Fruit fly (Drosophila melanogaster) whole organism, embryonic: Measurements from ENCODE around the gene beta4GalNAcTB.

Experiments
- Abd-B ChIP-seq: fragments of 200-800 bp; sonication (Bioruptor generic); optimal IDR thresholded peaks from 2 replicates; lab custom pipeline; 2018; ENCODE audit warnings: missing biosample characterization, mild to moderate bottlenecking, missing genetic modification characterization, moderate library complexity
- Atf-2 ChIP-seq: fragments of 200-800 bp; sonication (Bioruptor generic); optimal IDR thresholded peaks from 2 replicates; lab custom pipeline; 2016; ENCODE audit warnings: missing biosample characterization, missing genetic modification characterization
- CG10979 ChIP-seq: fragments of 200-800 bp; sonication (Bioruptor generic); optimal IDR thresholded peaks from 2 replicates; lab custom pipeline; 2018; ENCODE audit warnings: missing biosample characterization, mild to moderate bottlenecking, missing genetic modification characterization, moderate library complexity
- CG11560 ChIP-seq: fragments of 200-800 bp; sonication (Bioruptor generic); IDR thresholded peaks from 3 replicates; pipeline ENCODE4 v1.3.6; 2022; ENCODE audit warnings: missing biosample characterization, missing genetic modification characterization
- CG12071 ChIP-seq: fragments of 200-800 bp; sonication (Bioruptor generic); optimal IDR thresholded peaks from 3 replicates; lab custom pipeline; 2018; ENCODE audit warnings: missing biosample characterization, mild to moderate bottlenecking, missing genetic modification characterization
- CG12155 ChIP-seq: fragments of 200-800 bp; sonication (Bioruptor generic); optimal IDR thresholded peaks from 3 replicates; lab custom pipeline; 2016; ENCODE audit warnings: missing biosample characterization, missing genetic modification characterization
- CG13296 ChIP-seq: fragments of 200-800 bp; sonication (Bioruptor generic); optimal IDR thresholded peaks from 3 replicates; lab custom pipeline; 2018; ENCODE audit warnings: missing biosample characterization, mild to moderate bottlenecking, missing genetic modification characterization
- CG15011 ChIP-seq: fragments of 200-800 bp; sonication (Bioruptor generic); optimal IDR thresholded peaks from 3 replicates; lab custom pipeline; 2018; ENCODE audit warnings: missing biosample characterization, mild to moderate bottlenecking, missing genetic modification characterization
- CG1529 ChIP-seq: fragments of 200-800 bp; sonication (Bioruptor generic); optimal IDR thresholded peaks from 3 replicates; lab custom pipeline; 2018; ENCODE audit warnings: missing biosample characterization, missing genetic modification characterization
- CG1647 ChIP-seq: fragments of 200-800 bp; sonication (Bioruptor generic); optimal IDR thresholded peaks from 3 replicates; lab custom pipeline; 2016; ENCODE audit warnings: missing biosample characterization, missing genetic modification characterization
- CG2712 ChIP-seq: fragments of 200-800 bp; optimal IDR thresholded peaks from 3 replicates; lab custom pipeline; 2019; ENCODE audit warnings: missing biosample characterization, mild to moderate bottlenecking, missing genetic modification characterization, moderate library complexity
- CG30020 ChIP-seq: fragments of 200-800 bp; optimal IDR thresholded peaks from 2 replicates; lab custom pipeline; 2019; ENCODE audit warnings: missing biosample characterization, mild to moderate bottlenecking, missing genetic modification characterization, moderate library complexity
- CG31365 ChIP-seq: fragments of 200-800 bp; sonication (Bioruptor generic); optimal IDR thresholded peaks from 2 replicates; lab custom pipeline; 2018; ENCODE audit warnings: missing biosample characterization, mild to moderate bottlenecking, missing genetic modification characterization
- CG3163 ChIP-seq: fragments of 200-800 bp; sonication (Bioruptor generic); optimal IDR thresholded peaks from 3 replicates; lab custom pipeline; 2016; ENCODE audit warnings: missing biosample characterization, missing genetic modification characterization
- CG4730 ChIP-seq: fragments of 200-800 bp; sonication (Bioruptor generic); IDR thresholded peaks from 2 replicates; pipeline ENCODE4 v1.3.6; 2022; ENCODE audit warnings: missing biosample characterization, missing genetic modification characterization
- CG5180 ChIP-seq: fragments of 200-800 bp; sonication (Bioruptor generic); optimal IDR thresholded peaks from 3 replicates; lab custom pipeline; 2017; ENCODE audit warnings: missing biosample characterization, missing genetic modification characterization, mild to moderate bottlenecking, moderate library complexity, missing genetic modification reagents
- CG6689 ChIP-seq: fragments of 200-800 bp; sonication (Bioruptor generic); IDR thresholded peaks from 2 replicates; pipeline ENCODE4 v1.3.6; 2022; ENCODE audit warnings: missing biosample characterization, missing genetic modification characterization
- CG6813 ChIP-seq: fragments of 200-800 bp; sonication (Bioruptor generic); optimal IDR thresholded peaks from 2 replicates; lab custom pipeline; 2017; ENCODE audit warnings: missing biosample characterization, missing genetic modification characterization, mild to moderate bottlenecking, moderate library complexity, missing genetic modification reagents
- CG6854 ChIP-seq: fragments of 200-800 bp; sonication (Bioruptor generic); optimal IDR thresholded peaks from 3 replicates; lab custom pipeline; 2017; ENCODE audit warnings: missing biosample characterization, mild to moderate bottlenecking, missing genetic modification characterization
- CG7987 ChIP-seq: fragments of 200-800 bp; sonication (Bioruptor generic); optimal IDR thresholded peaks from 2 replicates; lab custom pipeline; 2018; ENCODE audit warnings: missing biosample characterization, mild to moderate bottlenecking, missing genetic modification characterization, moderate library complexity
- CG8765 ChIP-seq: fragments of 200-800 bp; sonication (Bioruptor generic); IDR thresholded peaks from 2 replicates; pipeline ENCODE4 v1.3.6; 2022; ENCODE audit warnings: missing biosample characterization, missing genetic modification characterization
- CrebB ChIP-seq: fragments of 200-800 bp; sonication (Bioruptor generic); optimal IDR thresholded peaks from 3 replicates; lab custom pipeline; 2018; ENCODE audit warnings: missing biosample characterization, mild to moderate bottlenecking, missing genetic modification characterization
- D19A ChIP-seq: fragments of 200-800 bp; optimal IDR thresholded peaks from 3 replicates; lab custom pipeline; 2019; ENCODE audit warnings: missing biosample characterization, mild to moderate bottlenecking, missing genetic modification characterization, moderate library complexity
- Dek ChIP-seq: fragments of 200-800 bp; sonication (Bioruptor generic); optimal IDR thresholded peaks from 3 replicates; lab custom pipeline; 2019; ENCODE audit warnings: missing biosample characterization, mild to moderate bottlenecking, missing genetic modification characterization, moderate library complexity
- Doc2 ChIP-seq: fragments of 200-800 bp; sonication (Bioruptor generic); IDR thresholded peaks from 2 replicates; pipeline ENCODE4 v1.3.6; 2022; ENCODE audit warnings: missing biosample characterization, missing genetic modification characterization
- Fer1 ChIP-seq: fragments of 200-800 bp; sonication (Bioruptor generic); optimal IDR thresholded peaks from 2 replicates; lab custom pipeline; 2017; ENCODE audit warnings: missing biosample characterization, mild to moderate bottlenecking, missing genetic modification characterization
- Hmx ChIP-seq: fragments of 200-800 bp; sonication (Bioruptor generic); optimal IDR thresholded peaks from 2 replicates; lab custom pipeline; 2016; ENCODE audit warnings: missing biosample characterization, missing genetic modification characterization
- Jarid2 ChIP-seq: fragments of 200-800 bp; sonication (Bioruptor generic); optimal IDR thresholded peaks from 3 replicates; lab custom pipeline; 2017; ENCODE audit warnings: mild to moderate bottlenecking, missing biosample characterization, missing genetic modification reagents, missing genetic modification characterization
- Kr ChIP-seq: fragments of 200-800 bp; sonication (Bioruptor generic); optimal IDR thresholded peaks from 2 replicates; lab custom pipeline; 2017; ENCODE audit warnings: missing biosample characterization, mild to moderate bottlenecking, missing genetic modification characterization
- MBD-R2 ChIP-seq: fragments of 200-800 bp; sonication (Bioruptor generic); IDR thresholded peaks from 2 replicates; pipeline ENCODE4 v1.3.6; 2022; ENCODE audit warnings: missing biosample characterization, missing genetic modification characterization
- Mrtf ChIP-seq: fragments of 200-800 bp; sonication (Bioruptor generic); IDR thresholded peaks from 3 replicates; pipeline ENCODE4 v1.3.6; 2022; ENCODE audit warnings: missing biosample characterization, missing genetic modification characterization
- Scr ChIP-seq: fragments of 200-800 bp; sonication (Bioruptor generic); IDR thresholded peaks from 2 replicates; pipeline ENCODE4 v1.3.6; 2022; ENCODE audit warnings: missing biosample characterization, missing genetic modification characterization; ENCODE audit not compliant: partially characterized antibody
- Usf ChIP-seq: fragments of 200-800 bp; sonication (Bioruptor generic); optimal IDR thresholded peaks from 2 replicates; lab custom pipeline; 2017; ENCODE audit warnings: missing genotype, missing biosample characterization, missing genetic modification characterization
- Xbp1 ChIP-seq: fragments of 200-800 bp; sonication (Bioruptor generic); optimal IDR thresholded peaks from 3 replicates; lab custom pipeline; 2016; ENCODE audit warnings: missing biosample characterization, mild to moderate bottlenecking, missing genetic modification characterization
- YL-1 ChIP-seq: fragments of 200-800 bp; sonication (Bioruptor generic); optimal IDR thresholded peaks from 3 replicates; lab custom pipeline; 2017; ENCODE audit warnings: missing biosample characterization, mild to moderate bottlenecking, missing genetic modification characterization
- ap ChIP-seq: fragments of 200-800 bp; sonication (Bioruptor generic); IDR thresholded peaks from 2 replicates; pipeline ENCODE4 v1.3.6; 2022; ENCODE audit warnings: missing biosample characterization, missing genetic modification characterization
- caup ChIP-seq: fragments of 200-800 bp; sonication (Bioruptor generic); optimal IDR thresholded peaks from 3 replicates; lab custom pipeline; 2017; ENCODE audit warnings: missing biosample characterization, mild to moderate bottlenecking, missing genetic modification characterization, moderate library complexity; ENCODE audit not compliant: severe bottlenecking
- danr ChIP-seq: fragments of 200-800 bp; sonication (Bioruptor generic); IDR thresholded peaks from 2 replicates; pipeline ENCODE4 v1.3.6; 2022; ENCODE audit warnings: missing biosample characterization, missing genetic modification characterization
- ems ChIP-seq: fragments of 200-800 bp; sonication (Bioruptor generic); optimal IDR thresholded peaks from 3 replicates; lab custom pipeline; 2016; ENCODE audit warnings: missing biosample characterization, missing genetic modification characterization
- fu2 ChIP-seq: fragments of 200-800 bp; sonication (Bioruptor generic); optimal IDR thresholded peaks from 2 replicates; lab custom pipeline; 2016; ENCODE audit warnings: missing biosample characterization, missing genetic modification characterization
- hth ChIP-seq: fragments of >200 bp; optimal IDR thresholded peaks from 2 replicates; lab custom pipeline; 2017; ENCODE audit warnings: inconsistent platforms
- insv ChIP-seq, 2 experiments: fragments of 200-800 bp; sonication (Bioruptor generic); optimal IDR thresholded peaks; 3 replicates each; lab custom pipeline; 2016 to 2018; ENCODE audit warnings: missing biosample characterization in 2 of 2, missing genetic modification characterization in 2 of 2
- lbe ChIP-seq: fragments of 200-800 bp; sonication (Bioruptor generic); optimal IDR thresholded peaks from 2 replicates; lab custom pipeline; 2016; ENCODE audit warnings: missing biosample characterization, mild to moderate bottlenecking, missing genetic modification characterization
- odd ChIP-seq: fragments of 200-800 bp; sonication (Bioruptor generic); optimal IDR thresholded peaks from 2 replicates; lab custom pipeline; 2017; ENCODE audit warnings: missing biosample characterization, mild to moderate bottlenecking, missing genetic modification characterization
- otp ChIP-seq: fragments of 200-800 bp; sonication (Bioruptor generic); IDR thresholded peaks from 3 replicates; pipeline ENCODE4, ENCODE4 v1.3.6; 2022; ENCODE audit warnings: missing biosample characterization, missing genetic modification characterization
- rib ChIP-seq: fragments of 200-800 bp; sonication (Bioruptor generic); IDR thresholded peaks from 2 replicates; pipeline ENCODE4 v1.3.6; 2022; ENCODE audit warnings: missing biosample characterization, missing genetic modification characterization
- salm ChIP-seq: fragments of 200-800 bp; sonication (Bioruptor generic); optimal IDR thresholded peaks from 2 replicates; lab custom pipeline; 2018; ENCODE audit warnings: missing biosample characterization, mild to moderate bottlenecking, missing genetic modification characterization
- scrt ChIP-seq: fragments of 200-800 bp; sonication (Bioruptor generic); optimal IDR thresholded peaks from 2 replicates; lab custom pipeline; 2018; ENCODE audit warnings: missing biosample characterization, mild to moderate bottlenecking, missing genetic modification characterization, moderate library complexity
- sna ChIP-seq: fragments of 200-800 bp; sonication (Bioruptor generic); IDR thresholded peaks from 2 replicates; pipeline ENCODE4 v1.3.6; 2022; ENCODE audit warnings: missing biosample characterization, missing genetic modification characterization; ENCODE audit not compliant: partially characterized antibody
- tgo ChIP-seq: fragments of 200-800 bp; sonication (Bioruptor generic); IDR thresholded peaks from 3 replicates; pipeline ENCODE4 v1.3.6; 2022; ENCODE audit warnings: missing biosample characterization, missing genetic modification characterization
- z ChIP-seq: fragments of 200-800 bp; sonication (Bioruptor generic); IDR thresholded peaks from 3 replicates; pipeline ENCODE4 v1.3.6; 2022; ENCODE audit warnings: missing biosample characterization, missing genetic modification characterization

beta4GalNAcTB gene

DNA sequence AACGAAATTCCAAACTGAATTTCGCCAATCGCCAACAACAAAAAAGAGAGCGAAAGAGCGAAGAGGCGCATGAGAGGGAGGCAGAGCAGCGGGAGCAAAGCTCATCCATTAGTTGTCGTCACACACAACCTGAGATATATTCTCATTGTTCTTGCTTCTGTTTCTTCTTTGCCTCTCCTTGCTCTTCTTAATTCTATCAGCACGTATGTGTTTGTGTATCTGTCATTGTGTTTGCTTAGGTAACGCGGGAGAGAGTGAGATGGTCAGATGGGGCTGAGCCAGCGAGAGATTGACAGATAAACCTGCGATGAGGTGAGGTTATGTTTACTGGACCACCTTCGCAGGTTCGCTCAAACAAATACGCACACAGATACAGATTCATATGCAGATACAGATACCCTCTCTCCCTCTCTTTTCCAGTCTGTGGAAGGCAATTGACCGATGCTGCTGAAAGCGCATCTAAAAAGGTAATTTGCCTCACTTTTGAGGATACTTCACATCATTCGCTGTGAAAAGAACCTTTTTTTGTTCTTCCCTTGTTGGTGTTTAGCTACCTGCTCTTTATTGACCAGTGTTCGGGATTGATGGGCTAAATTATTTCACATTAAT lies 40.3 kb upstream of the beta4GalNAcTB start (continued):
- TF ChIP-seq CG11560 (tag; lab: Robert Waterston, UW) = no peak
- no peak for TF ChIP-seq salm
- TF ChIP-seq CG30020 (tag; lab: Kevin White, UChicago) = no peak
- TF ChIP-seq MBD-R2 (GFP tag; lab: Robert Waterston, UW) = no peak
- no peak for TF ChIP-seq CG7987 (GFP tag; lab: Kevin White, UChicago)
- TF ChIP-seq CG13296 = no peak
- TF ChIP-seq CrebB (tag; lab: Kevin White, UChicago) = peak; percentile 55
- no peak for TF ChIP-seq CG4730
- TF ChIP-seq Kr (GFP tag; lab: Kevin White, UChicago) = peak; percentile 70
- TF ChIP-seq CG15011 (GFP tag; lab: Kevin White, UChicago) = no peak
- no peak for TF ChIP-seq ems
- TF ChIP-seq scrt = no peak
- no peak for TF ChIP-seq CG1529
- TF ChIP-seq Mrtf = no peak
- TF ChIP-seq Doc2 (GFP tag; lab: Robert Waterston, UW) = no peak
- TF ChIP-seq Fer1 (GFP tag; lab: Kevin White, UChicago) = peak; percentile 30
- TF ChIP-seq hth (lab: Kevin White, UChicago) = no peak
- no peak for TF ChIP-seq Hmx
- peak; percentile 10 for TF ChIP-seq CG3163 (GFP tag; lab: Kevin White, UChicago)
- TF ChIP-seq otp = no peak
- TF ChIP-seq sna (GFP tag; lab: Robert Waterston, UW) = 0 out of 2 replicates have a peak, but pooled peaks have one; percentile 27
- peak; percentile 14; the same call in 1 of the 2 replicates for TF ChIP-seq rib
- TF ChIP-seq lbe (GFP tag; lab: Kevin White, UChicago) = no peak
- no peak for TF ChIP-seq Usf (GFP tag; lab: Kevin White, UChicago)
- no peak for TF ChIP-seq odd (GFP tag; lab: Kevin White, UChicago)
- no peak for TF ChIP-seq CG8765 (GFP tag; lab: Robert Waterston, UW)
- no peak for TF ChIP-seq Dek (tag; lab: Kevin White, UChicago)
- TF ChIP-seq D19A (tag; lab: Kevin White, UChicago) = peak; percentile 64
- TF ChIP-seq tgo (GFP tag; lab: Robert Waterston, UW) = no peak
- peak; percentile 43 for TF ChIP-seq CG12071 (GFP tag; lab: Kevin White, UChicago)
- peak; percentile 30 for TF ChIP-seq CG12155 (GFP tag; lab: Kevin White, UChicago)
- TF ChIP-seq YL-1 = no peak
- TF ChIP-seq caup = no peak
- TF ChIP-seq Abd-B (GFP tag; lab: Kevin White, UChicago) = no peak
- TF ChIP-seq z (GFP tag; lab: Robert Waterston, UW) = no peak
- TF ChIP-seq CG2712 (tag; lab: Kevin White, UChicago) = no peak
- no peak for TF ChIP-seq Atf-2 (GFP tag; lab: Kevin White, UChicago)
- no peak for TF ChIP-seq fu2 (GFP tag; lab: Kevin White, UChicago)
- peak; percentile 9 for TF ChIP-seq CG6813
- TF ChIP-seq CG1647 (GFP tag; lab: Kevin White, UChicago) = no peak
- TF ChIP-seq Jarid2 = no peak
- TF ChIP-seq ap = no peak
- TF ChIP-seq CG6689 (GFP tag; lab: Robert Waterston, UW) = peak; percentile 33; the same call in 1 of the 2 replicates
- no peak for TF ChIP-seq danr (GFP tag; lab: Robert Waterston, UW)
- TF ChIP-seq Xbp1 (GFP tag; lab: Kevin White, UChicago) = no peak
- peak; percentile 2 for TF ChIP-seq CG5180 (GFP tag; lab: Kevin White, UChicago)
- TF ChIP-seq Scr (GFP tag; lab: Robert Waterston, UW) = no peak
- TF ChIP-seq CG10979 (tag; lab: Kevin White, UChicago) = peak; percentile 8
- no peak for TF ChIP-seq CG6854
- TF ChIP-seq insv (GFP tag; optimal IDR thresholded peaks at IDR 0.05; lab: Kevin White, UChicago) = peak in 1 of 2 experiments; percentile 20
- TF ChIP-seq CG31365 (tag; lab: Kevin White, UChicago) = no peak
